Fruit fly (Drosophila melanogaster) whole organism, embryonic: Measurements from ENCODE around the gene CG43737.

Experiments
- CG10462 ChIP-seq: fragments of 200-800 bp; sonication (Bioruptor generic); optimal IDR thresholded peaks from 2 replicates; lab custom pipeline; 2016; ENCODE audit warnings: missing biosample characterization, missing genetic modification characterization
- CG12659 ChIP-seq: fragments of 200-800 bp; sonication (Bioruptor generic); optimal IDR thresholded peaks from 3 replicates; lab custom pipeline; 2017; ENCODE audit warnings: mild to moderate bottlenecking, missing biosample characterization, missing genetic modification reagents, missing genetic modification characterization
- CG1603 ChIP-seq: fragments of 200-800 bp; sonication (Bioruptor generic); optimal IDR thresholded peaks from 2 replicates; lab custom pipeline; 2019; ENCODE audit warnings: missing biosample characterization, mild to moderate bottlenecking, missing genetic modification characterization, moderate library complexity
- CG30020 ChIP-seq: fragments of 200-800 bp; optimal IDR thresholded peaks from 2 replicates; lab custom pipeline; 2019; ENCODE audit warnings: missing biosample characterization, mild to moderate bottlenecking, missing genetic modification characterization, moderate library complexity
- CG30403 ChIP-seq: fragments of 200-800 bp; sonication (Bioruptor generic); optimal IDR thresholded peaks from 3 replicates; lab custom pipeline; 2016; ENCODE audit warnings: missing biosample characterization, missing genetic modification characterization
- CG31441 ChIP-seq: fragments of 200-800 bp; sonication (Bioruptor generic); IDR thresholded peaks from 2 replicates; pipeline ENCODE4 v1.3.6; 2022; ENCODE audit warnings: missing biosample characterization, missing genetic modification characterization
- CG32532 ChIP-seq: fragments of 200-800 bp; sonication (Bioruptor generic); IDR thresholded peaks from 2 replicates; pipeline ENCODE4 v1.3.6; 2022; ENCODE audit warnings: missing biosample characterization, missing genetic modification characterization
- CG3838 ChIP-seq: fragments of 200-800 bp; sonication (Bioruptor generic); optimal IDR thresholded peaks from 3 replicates; lab custom pipeline; 2016; ENCODE audit warnings: missing biosample characterization, missing genetic modification characterization
- CG4328 ChIP-seq: fragments of 200-800 bp; sonication (Bioruptor generic); optimal IDR thresholded peaks from 3 replicates; lab custom pipeline; 2017; ENCODE audit warnings: missing biosample characterization, missing genetic modification reagents, missing genetic modification characterization
- CG4820 ChIP-seq: fragments of 200-800 bp; sonication (Bioruptor generic); optimal IDR thresholded peaks from 3 replicates; lab custom pipeline; 2016; ENCODE audit warnings: missing biosample characterization, missing genetic modification characterization
- CG6254 ChIP-seq: fragments of 200-800 bp; sonication (Bioruptor generic); optimal IDR thresholded peaks from 3 replicates; lab custom pipeline; 2017; ENCODE audit warnings: mild to moderate bottlenecking, missing biosample characterization, missing genetic modification reagents, missing genetic modification characterization
- CG6683 ChIP-seq: fragments of 200-800 bp; sonication (Bioruptor generic); optimal IDR thresholded peaks from 2 replicates; lab custom pipeline; 2017; ENCODE audit warnings: missing biosample characterization, mild to moderate bottlenecking, missing genetic modification characterization, missing genetic modification reagents
- CG7839 ChIP-seq: fragments of 200-800 bp; sonication (Bioruptor generic); optimal IDR thresholded peaks from 3 replicates; lab custom pipeline; 2018; ENCODE audit warnings: missing biosample characterization, mild to moderate bottlenecking, missing genetic modification characterization, moderate library complexity
- CG9437 ChIP-seq: fragments of 200-800 bp; sonication (Bioruptor generic); optimal IDR thresholded peaks from 2 replicates; lab custom pipeline; 2018; ENCODE audit warnings: missing biosample characterization, mild to moderate bottlenecking, missing genetic modification characterization
- CG9876 ChIP-seq: fragments of 200-800 bp; sonication (Bioruptor generic); optimal IDR thresholded peaks from 2 replicates; lab custom pipeline; 2016; ENCODE audit warnings: missing biosample characterization, missing genetic modification characterization
- Deaf1 ChIP-seq: fragments of 200-800 bp; optimal IDR thresholded peaks from 3 replicates; lab custom pipeline; 2019; ENCODE audit warnings: missing biosample characterization, mild to moderate bottlenecking, missing genetic modification characterization, moderate library complexity
- Dll ChIP-seq: fragments of 200-800 bp; sonication (Bioruptor generic); IDR thresholded peaks from 4 replicates; pipeline ENCODE4 v1.3.6; 2022; ENCODE audit warnings: missing biosample characterization, missing genetic modification characterization; ENCODE audit not compliant: partially characterized antibody
- Fer1 ChIP-seq: fragments of 200-800 bp; sonication (Bioruptor generic); optimal IDR thresholded peaks from 2 replicates; lab custom pipeline; 2017; ENCODE audit warnings: missing biosample characterization, mild to moderate bottlenecking, missing genetic modification characterization
- Jarid2 ChIP-seq: fragments of 200-800 bp; sonication (Bioruptor generic); optimal IDR thresholded peaks from 3 replicates; lab custom pipeline; 2017; ENCODE audit warnings: mild to moderate bottlenecking, missing biosample characterization, missing genetic modification reagents, missing genetic modification characterization
- MESR4 ChIP-seq: fragments of 200-800 bp; sonication (Bioruptor generic); optimal IDR thresholded peaks from 2 replicates; lab custom pipeline; 2018; ENCODE audit warnings: missing biosample characterization, mild to moderate bottlenecking, missing genetic modification characterization, moderate library complexity
- NFAT ChIP-seq: fragments of 200-800 bp; sonication (Bioruptor generic); IDR thresholded peaks from 2 replicates; pipeline ENCODE4 v1.3.6; 2022; ENCODE audit warnings: missing biosample characterization, missing genetic modification characterization
- Ravus ChIP-seq: fragments of 200-800 bp; sonication (Bioruptor generic); IDR thresholded peaks from 2 replicates; pipeline ENCODE4 v1.3.6; 2022; ENCODE audit warnings: missing biosample characterization, missing genetic modification characterization
- Stat92E ChIP-seq, 3 experiments: fragments of >200 bp in 2 of 3; fragments of 200-800 bp in 1 of 3; sonication (Bioruptor generic) in 1 of 3; optimal IDR thresholded peaks; 2 replicates each; lab custom pipeline; 2017 to 2019; ENCODE audit warnings: missing biosample characterization in 3 of 3, missing genetic modification characterization in 3 of 3, mild to moderate bottlenecking in 1 of 3, moderate library complexity in 1 of 3
- YL-1 ChIP-seq: fragments of 200-800 bp; sonication (Bioruptor generic); optimal IDR thresholded peaks from 3 replicates; lab custom pipeline; 2017; ENCODE audit warnings: missing biosample characterization, mild to moderate bottlenecking, missing genetic modification characterization
- ac ChIP-seq: fragments of 200-800 bp; sonication (Bioruptor generic); optimal IDR thresholded peaks from 3 replicates; lab custom pipeline; 2017; ENCODE audit warnings: missing biosample characterization, mild to moderate bottlenecking, missing genetic modification characterization
- ato ChIP-seq: fragments of 200-800 bp; sonication (Bioruptor generic); IDR thresholded peaks from 2 replicates; pipeline ENCODE4 v1.3.6; 2022; ENCODE audit warnings: missing biosample characterization, missing genetic modification characterization; ENCODE audit not compliant: partially characterized antibody
- bcd ChIP-seq: fragments of 200-800 bp; sonication (Bioruptor generic); optimal IDR thresholded peaks from 2 replicates; lab custom pipeline; 2017; ENCODE audit warnings: missing biosample characterization, mild to moderate bottlenecking, missing genetic modification characterization
- danr ChIP-seq: fragments of 200-800 bp; sonication (Bioruptor generic); IDR thresholded peaks from 2 replicates; pipeline ENCODE4 v1.3.6; 2022; ENCODE audit warnings: missing biosample characterization, missing genetic modification characterization
- disco-r ChIP-seq: fragments of 200-800 bp; sonication (Bioruptor generic); optimal IDR thresholded peaks from 2 replicates; lab custom pipeline; 2016; ENCODE audit warnings: missing biosample characterization, missing genetic modification characterization
- dysf ChIP-seq: fragments of 200-800 bp; sonication (Bioruptor generic); IDR thresholded peaks from 3 replicates; pipeline ENCODE4 v1.3.6; 2022; ENCODE audit warnings: missing biosample characterization, missing genetic modification characterization
- en ChIP-seq: fragments of 200-800 bp; sonication (Bioruptor generic); optimal IDR thresholded peaks from 2 replicates; lab custom pipeline; 2016; ENCODE audit warnings: missing biosample characterization, missing genetic modification characterization
- esg ChIP-seq: fragments of 200-800 bp; sonication (Bioruptor generic); conservative IDR thresholded peaks from 2 replicates; pipeline ENCODE4 v1.3.6; 2022; ENCODE audit warnings: missing biosample characterization, missing genetic modification characterization
- exex ChIP-seq: fragments of 200-800 bp; sonication (Bioruptor generic); optimal IDR thresholded peaks from 4 replicates; lab custom pipeline; 2018; ENCODE audit warnings: missing biosample characterization, mild to moderate bottlenecking, missing genetic modification characterization, moderate library complexity
- gce ChIP-seq: fragments of 200-800 bp; sonication (Bioruptor generic); IDR thresholded peaks from 3 replicates; pipeline ENCODE4 v1.3.6; 2022; ENCODE audit warnings: missing biosample characterization, missing genetic modification characterization
- gsb ChIP-seq: fragments of 200-800 bp; sonication (Bioruptor generic); IDR thresholded peaks from 2 replicates; pipeline ENCODE4 v1.3.6; 2022; ENCODE audit warnings: missing biosample characterization, missing genetic modification characterization
- gsb-n ChIP-seq: fragments of 200-800 bp; sonication (Bioruptor generic); optimal IDR thresholded peaks from 3 replicates; lab custom pipeline; 2018; ENCODE audit warnings: missing biosample characterization, mild to moderate bottlenecking, missing genetic modification characterization
- hth ChIP-seq: fragments of >200 bp; optimal IDR thresholded peaks from 2 replicates; lab custom pipeline; 2017; ENCODE audit warnings: inconsistent platforms
- kah ChIP-seq: fragments of 200-800 bp; sonication (Bioruptor generic); optimal IDR thresholded peaks from 2 replicates; lab custom pipeline; 2018; ENCODE audit warnings: missing biosample characterization, mild to moderate bottlenecking, missing genetic modification characterization
- kni ChIP-seq: fragments of 200-800 bp; sonication (Bioruptor generic); optimal IDR thresholded peaks from 3 replicates; lab custom pipeline; 2017; ENCODE audit warnings: mild to moderate bottlenecking, missing biosample characterization, missing genetic modification reagents, missing genetic modification characterization
- nerfin-2 ChIP-seq: fragments of 200-800 bp; sonication (Bioruptor generic); IDR thresholded peaks from 2 replicates; pipeline ENCODE4 v1.3.6; 2022; ENCODE audit warnings: missing biosample characterization, missing genetic modification characterization; ENCODE audit not compliant: partially characterized antibody
- pnt ChIP-seq: fragments of 200-800 bp; sonication (Bioruptor generic); optimal IDR thresholded peaks from 3 replicates; lab custom pipeline; 2016; ENCODE audit warnings: missing biosample characterization, missing genetic modification characterization
- row ChIP-seq: fragments of 200-800 bp; sonication (Bioruptor generic); IDR thresholded peaks from 3 replicates; pipeline ENCODE4 v1.3.6; 2022; ENCODE audit warnings: missing biosample characterization, missing genetic modification characterization
- sna ChIP-seq: fragments of 200-800 bp; sonication (Bioruptor generic); IDR thresholded peaks from 2 replicates; pipeline ENCODE4 v1.3.6; 2022; ENCODE audit warnings: missing biosample characterization, missing genetic modification characterization; ENCODE audit not compliant: partially characterized antibody
- sob ChIP-seq: fragments of 200-800 bp; sonication (Bioruptor generic); IDR thresholded peaks from 2 replicates; pipeline ENCODE4 v1.3.6; 2022; ENCODE audit warnings: missing biosample characterization, missing genetic modification characterization
- tio ChIP-seq: fragments of 200-800 bp; sonication (Bioruptor generic); optimal IDR thresholded peaks from 2 replicates; lab custom pipeline; 2017; ENCODE audit warnings: missing biosample characterization, missing genetic modification characterization, inconsistent platforms
- tna ChIP-seq: fragments of 200-800 bp; sonication (Bioruptor generic); IDR thresholded peaks from 2 replicates; pipeline ENCODE4 v1.3.6; 2022; ENCODE audit warnings: missing biosample characterization, missing genetic modification characterization; ENCODE audit not compliant: partially characterized antibody
- trem ChIP-seq: fragments of 200-800 bp; optimal IDR thresholded peaks from 3 replicates; lab custom pipeline; 2019; ENCODE audit warnings: missing biosample characterization, mild to moderate bottlenecking, missing genetic modification characterization, moderate library complexity
- tup ChIP-seq: fragments of 200-800 bp; sonication (Bioruptor generic); optimal IDR thresholded peaks from 2 replicates; lab custom pipeline; 2016; ENCODE audit warnings: missing biosample characterization, mild to moderate bottlenecking, missing genetic modification characterization, moderate library complexity
- wek ChIP-seq: fragments of 200-800 bp; sonication (Bioruptor generic); optimal IDR thresholded peaks from 3 replicates; lab custom pipeline; 2018; ENCODE audit warnings: missing biosample characterization, mild to moderate bottlenecking, missing genetic modification characterization, moderate library complexity

CG43737 gene

dm6 chrX:15127880-15128644 lies 47.2 kb upstream of the CG43737 start (continued):
- TF ChIP-seq CG12659 (GFP tag; lab: Kevin White, UChicago) (peak; percentile 3), sob (no peak), kah (GFP tag; lab: Kevin White, UChicago) (no peak), tna (GFP tag; lab: Robert Waterston, UW) (no peak), tio (GFP tag; lab: Kevin White, UChicago) (no peak), MESR4 (GFP tag; lab: Kevin White, UChicago) (no peak), trem (tag; lab: Kevin White, UChicago) (no peak), nerfin-2 (GFP tag; lab: Robert Waterston, UW) (no peak), CG10462 (no peak), CG30403 (GFP tag; lab: Kevin White, UChicago) (no peak), CG7839 (tag; lab: Kevin White, UChicago) (peak; percentile 32), Jarid2 (GFP tag; lab: Kevin White, UChicago) (no peak), CG1603 (no peak), CG31441 (GFP tag; lab: Robert Waterston, UW) (peak; percentile 23; the same call in 1 of the 2 replicates), CG4820 (GFP tag; lab: Kevin White, UChicago) (no peak), YL-1 (GFP tag; lab: Kevin White, UChicago) (no peak), danr (GFP tag; lab: Robert Waterston, UW) (no peak), disco-r (GFP tag; lab: Kevin White, UChicago) (no peak), CG9437 (GFP tag; lab: Kevin White, UChicago) (no peak), en (no peak), Dll (GFP tag; lab: Robert Waterston, UW) (no peak), CG30020 (tag; lab: Kevin White, UChicago) (no peak), dysf (GFP tag; lab: Robert Waterston, UW) (0 out of 3 replicates have a peak, but pooled peaks have one; percentile 23), gce (GFP tag; lab: Robert Waterston, UW) (no peak), hth (lab: Kevin White, UChicago) (no peak), ato (GFP tag; lab: Robert Waterston, UW) (no peak), wek (GFP tag; lab: Kevin White, UChicago) (no peak), CG32532 (GFP tag; lab: Robert Waterston, UW) (no peak), CG9876 (GFP tag; lab: Kevin White, UChicago) (no peak), Fer1 (GFP tag; lab: Kevin White, UChicago) (no peak), tup (GFP tag; lab: Kevin White, UChicago) (no peak), kni (GFP tag; lab: Kevin White, UChicago) (no peak), Stat92E (GFP tag; optimal IDR thresholded peaks at IDR 0.05; lab: Kevin White, UChicago) (no peak), Deaf1 (tag; lab: Kevin White, UChicago) (no peak), CG4328 (no peak), CG3838 (GFP tag; lab: Kevin White, UChicago) (no peak), exex (tag; lab: Kevin White, UChicago) (no peak), NFAT (GFP tag; lab: Robert Waterston, UW) (no peak), sna (GFP tag; lab: Robert Waterston, UW) (no peak), row (GFP tag; lab: Robert Waterston, UW) (0 out of 3 replicates have a peak, but pooled peaks have one; percentile 29), CG6254 (no peak), CG6683 (GFP tag; lab: Kevin White, UChicago) (no peak), pnt (no peak), esg (no peak), Ravus (GFP tag; lab: Robert Waterston, UW) (no peak), gsb (GFP tag; lab: Robert Waterston, UW) (no peak), gsb-n (tag; lab: Kevin White, UChicago) (no peak), bcd (GFP tag; lab: Kevin White, UChicago) (no peak), ac (no peak)
